Fruit fly (Drosophila melanogaster): ENCODE results near the gene CG32832.

DNA sequence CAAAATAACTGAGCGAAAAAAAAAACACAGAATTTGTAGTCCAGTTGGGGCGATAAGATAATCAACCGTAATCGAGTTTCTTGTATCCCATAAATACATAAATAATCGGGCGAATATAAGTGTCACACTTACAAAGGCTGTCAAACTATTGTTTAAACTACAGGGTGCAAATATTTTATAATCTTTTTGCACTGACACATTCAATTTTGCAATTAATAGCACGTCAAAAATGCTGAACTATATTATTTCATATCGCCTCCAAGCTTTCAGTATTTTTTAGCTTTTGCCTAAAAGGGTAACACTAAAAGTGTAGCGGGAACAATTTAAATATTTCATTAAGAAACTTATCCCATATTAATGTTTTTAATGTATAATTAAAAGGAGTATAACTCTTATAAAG, 31.1 kb upstream of the CG32832 start, which contains the start of gene ApepP:
- no peak for TF ChIP-seq CTCF (optimal IDR thresholded peaks at IDR 0.05)
- TF ChIP-seq CG8478 (optimal IDR thresholded peaks at IDR 0.05): no peak
